Worm (Caenorhabditis elegans): ENCODE measurements around the gene hsp-17.

DNA sequence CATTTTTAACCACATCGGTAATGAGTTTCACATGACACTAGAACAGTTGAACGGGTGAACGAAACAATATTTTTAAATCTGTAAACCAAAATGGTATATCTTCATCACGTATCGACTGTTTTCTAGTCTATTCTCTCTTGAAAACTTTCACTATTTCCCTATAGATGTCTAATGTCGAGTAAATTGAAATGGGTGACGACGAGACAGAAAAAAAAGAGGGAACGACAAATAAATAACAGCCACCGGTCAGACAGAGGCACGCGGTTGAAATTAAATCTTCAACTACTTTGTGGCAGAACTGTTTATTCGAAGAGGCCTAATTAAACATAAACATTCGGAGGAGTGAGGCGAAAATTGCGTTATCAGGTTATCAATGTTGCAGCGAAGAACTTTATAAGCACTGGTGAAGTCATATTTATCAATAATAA is 48.7 kb upstream of the hsp-17 start:
- TF ChIP-seq flt-1 (GFP tag; IDR thresholded peaks at IDR 0.05) (no peak), tab-1 (GFP tag; IDR thresholded peaks at IDR 0.05) (no peak), med-1 (GFP tag; optimal IDR thresholded peaks at IDR 0.05; ENCODE audit: insufficient read depth) (no peak), ztf-23 (GFP tag; IDR thresholded peaks at IDR 0.05) (no peak), klf-2 (GFP tag; conservative IDR thresholded peaks at IDR 0.05) (no peak), ref-1 (GFP tag; conservative IDR thresholded peaks at IDR 0.05) (no peak), cog-1 (tag; optimal IDR thresholded peaks at IDR 0.05) (no peak), ztf-29 (GFP tag; IDR thresholded peaks at IDR 0.05) (no peak)
